Worm (Caenorhabditis elegans) whole organism, young adult: ENCODE measurements around the gene citk-1.

ENCODE experiments used
- F22D6.2 ChIP-seq: sonication (generic microtip); optimal IDR thresholded peaks from 2 replicates; lab custom pipeline; 2016; ENCODE audit warnings: mild to moderate bottlenecking, missing genetic modification characterization, missing compliant biosample characterization
- F39B2.1 ChIP-seq: fragments of 200-800 bp; sonication (Bioruptor generic); IDR thresholded peaks from 2 replicates; pipeline ENCODE4 v1.3.6; 2022; ENCODE audit warnings: missing genetic modification reagents, missing genetic modification characterization, missing compliant biosample characterization
- ama-1 ChIP-seq, 3 experiments: fragments of 150-350 bp in 1 of 3; sonication (generic microtip) in 2 of 3; optimal IDR thresholded peaks; 2 replicates each; lab custom pipeline; 2014 to 2018; ENCODE audit warnings: missing biosample characterization in 2 of 3, missing genetic modification characterization in 2 of 3, missing genetic modification reagents in 2 of 3
- dpl-1 ChIP-seq: fragments of 150-350 bp; optimal IDR thresholded peaks from 2 replicates; lab custom pipeline; 2014; ENCODE audit warnings: missing biosample characterization, missing genetic modification reagents, missing genetic modification characterization
- hsf-1 ChIP-seq: fragments of 200-800 bp; sonication (Bioruptor generic); IDR thresholded peaks from 2 replicates; pipeline ENCODE4 v1.3.6; 2022; ENCODE audit warnings: missing genetic modification reagents, missing genetic modification characterization, missing compliant biosample characterization
- mes-4 ChIP-seq: sonication (generic microtip); optimal IDR thresholded peaks from 2 replicates; lab custom pipeline; 2016; ENCODE audit warnings: missing genotype, missing genetic modification characterization, missing compliant biosample characterization
- nhr-27 ChIP-seq: fragments of 200-800 bp; sonication (Bioruptor generic); optimal IDR thresholded peaks from 2 replicates; lab custom pipeline; 2018; ENCODE audit warnings: mild to moderate bottlenecking, missing genetic modification characterization, moderate library complexity, missing compliant biosample characterization
- nhr-90 ChIP-seq: sonication (generic microtip); optimal IDR thresholded peaks from 2 replicates; lab custom pipeline; 2016; ENCODE audit warnings: missing genotype, mild to moderate bottlenecking, missing genetic modification characterization, missing compliant biosample characterization

- TF ChIP-seq mes-4 (no peak), F39B2.1 (GFP tag; lab: Robert Waterston, UW) (no peak), hsf-1 (GFP tag; lab: Robert Waterston, UW) (no peak), nhr-90 (tag; lab: Kevin White, UChicago) (no peak), nhr-27 (tag; lab: Kevin White, UChicago) (no peak), ama-1 (optimal IDR thresholded peaks at IDR 0.05; lab: Kevin White, UChicago) (no peak), ama-1 (GFP tag; optimal IDR thresholded peaks at IDR 0.05; lab: Kevin White, UChicago) (no peak), F22D6.2 (tag; lab: Kevin White, UChicago) (no peak), dpl-1 (GFP tag; lab: Kevin White, UChicago) (no peak)
Observed at ce11 chrII:13902014-13902413, 6.7 kb upstream of the citk-1 start, which contains the start of gene W02B8.1.
